Fruit fly (Drosophila melanogaster): ENCODE data around the gene CG14932.

- no peak for TF ChIP-seq Dll (optimal IDR thresholded peaks at IDR 0.05)
- TF ChIP-seq psq (optimal IDR thresholded peaks at IDR 0.05) = no peak
Observed at dm6 chr2L:11808327-11808701, 18.6 kb downstream of the CG14932 start.
